Fruit fly (Drosophila melanogaster) whole organism, embryonic: Measurements from ENCODE around the gene Snx27.

Source experiments
- Atf-2 ChIP-seq: fragments of 200-800 bp; sonication (Bioruptor generic); optimal IDR thresholded peaks from 2 replicates; lab custom pipeline; 2016; ENCODE audit warnings: missing biosample characterization, missing genetic modification characterization
- CG10654 ChIP-seq: fragments of 200-800 bp; sonication (Bioruptor generic); optimal IDR thresholded peaks from 2 replicates; lab custom pipeline; 2016; ENCODE audit warnings: missing biosample characterization, missing genetic modification characterization
- CG10979 ChIP-seq: fragments of 200-800 bp; sonication (Bioruptor generic); optimal IDR thresholded peaks from 2 replicates; lab custom pipeline; 2018; ENCODE audit warnings: missing biosample characterization, mild to moderate bottlenecking, missing genetic modification characterization, moderate library complexity
- CG11560 ChIP-seq: fragments of 200-800 bp; sonication (Bioruptor generic); IDR thresholded peaks from 3 replicates; pipeline ENCODE4 v1.3.6; 2022; ENCODE audit warnings: missing biosample characterization, missing genetic modification characterization
- CG12299 ChIP-seq: fragments of 200-800 bp; sonication (Bioruptor generic); optimal IDR thresholded peaks from 2 replicates; lab custom pipeline; 2018; ENCODE audit warnings: missing biosample characterization, mild to moderate bottlenecking, missing genetic modification characterization
- CG12391 ChIP-seq: fragments of 200-800 bp; sonication (Bioruptor generic); optimal IDR thresholded peaks from 3 replicates; lab custom pipeline; 2018; ENCODE audit warnings: missing biosample characterization, mild to moderate bottlenecking, missing genetic modification characterization, moderate library complexity
- CG12942 ChIP-seq: fragments of 200-800 bp; sonication (Bioruptor generic); optimal IDR thresholded peaks from 3 replicates; lab custom pipeline; 2016; ENCODE audit warnings: missing biosample characterization, missing genetic modification characterization
- CG15514 ChIP-seq: fragments of 200-800 bp; sonication (Bioruptor generic); optimal IDR thresholded peaks from 3 replicates; lab custom pipeline; 2017; ENCODE audit warnings: missing biosample characterization, missing genetic modification characterization, mild to moderate bottlenecking, moderate library complexity, missing genetic modification reagents
- CG3065 ChIP-seq: fragments of 200-800 bp; sonication (Bioruptor generic); optimal IDR thresholded peaks from 2 replicates; lab custom pipeline; 2016; ENCODE audit warnings: missing biosample characterization, missing genetic modification characterization
- CG31224 ChIP-seq: fragments of 200-800 bp; sonication (Bioruptor generic); IDR thresholded peaks from 2 replicates; pipeline ENCODE4 v1.3.6; 2022; ENCODE audit warnings: missing biosample characterization, missing genetic modification characterization
- CG43689 ChIP-seq: fragments of 200-800 bp; sonication (Bioruptor generic); IDR thresholded peaks from 2 replicates; pipeline ENCODE4 v1.3.6; 2022; ENCODE audit warnings: missing biosample characterization, missing genetic modification characterization
- CG5953 ChIP-seq: fragments of 200-800 bp; sonication (Bioruptor generic); IDR thresholded peaks from 2 replicates; pipeline ENCODE4 v1.3.6; 2022; ENCODE audit warnings: missing biosample characterization, missing genetic modification characterization
- CG6689 ChIP-seq: fragments of 200-800 bp; sonication (Bioruptor generic); IDR thresholded peaks from 2 replicates; pipeline ENCODE4 v1.3.6; 2022; ENCODE audit warnings: missing biosample characterization, missing genetic modification characterization
- CG6791 ChIP-seq: fragments of 200-800 bp; sonication (Bioruptor generic); IDR thresholded peaks from 3 replicates; pipeline ENCODE4 v1.3.6; 2022; ENCODE audit warnings: missing biosample characterization, missing genetic modification characterization; ENCODE audit not compliant: partially characterized antibody
- CG7271 ChIP-seq: fragments of 200-800 bp; sonication (Bioruptor generic); optimal IDR thresholded peaks from 2 replicates; lab custom pipeline; 2018; ENCODE audit warnings: missing biosample characterization, mild to moderate bottlenecking, missing genetic modification characterization, moderate library complexity
- CG7372 ChIP-seq: fragments of 200-800 bp; sonication (Bioruptor generic); IDR thresholded peaks from 2 replicates; pipeline ENCODE4 v1.3.6; 2022; ENCODE audit warnings: missing biosample characterization, missing genetic modification characterization
- CG7786 ChIP-seq: fragments of 200-800 bp; sonication (Bioruptor generic); optimal IDR thresholded peaks from 2 replicates; lab custom pipeline; 2016; ENCODE audit warnings: missing biosample characterization, missing genetic modification characterization
- CG8359 ChIP-seq: fragments of 200-800 bp; sonication (Bioruptor generic); optimal IDR thresholded peaks from 2 replicates; lab custom pipeline; 2017; ENCODE audit warnings: missing biosample characterization, mild to moderate bottlenecking, missing genetic modification characterization, borderline replicate concordance
- CG9437 ChIP-seq: fragments of 200-800 bp; sonication (Bioruptor generic); optimal IDR thresholded peaks from 2 replicates; lab custom pipeline; 2018; ENCODE audit warnings: missing biosample characterization, mild to moderate bottlenecking, missing genetic modification characterization
- Dll ChIP-seq: fragments of 200-800 bp; sonication (Bioruptor generic); IDR thresholded peaks from 4 replicates; pipeline ENCODE4 v1.3.6; 2022; ENCODE audit warnings: missing biosample characterization, missing genetic modification characterization; ENCODE audit not compliant: partially characterized antibody
- Eip74EF ChIP-seq, 2 experiments: fragments of 200-800 bp in 1 of 2; fragments of >200 bp in 1 of 2; sonication (Bioruptor generic) in 1 of 2; optimal IDR thresholded peaks; 2 replicates each; lab custom pipeline; 2017 to 2019; ENCODE audit warnings: missing biosample characterization in 2 of 2, missing genetic modification characterization in 2 of 2, mild to moderate bottlenecking in 1 of 2, moderate library complexity in 1 of 2
- Ets97D ChIP-seq: fragments of 200-800 bp; sonication (Bioruptor generic); optimal IDR thresholded peaks from 3 replicates; lab custom pipeline; 2016; ENCODE audit warnings: missing biosample characterization, missing genetic modification characterization
- Hey ChIP-seq: fragments of 200-800 bp; sonication (Bioruptor generic); optimal IDR thresholded peaks from 3 replicates; lab custom pipeline; 2018; ENCODE audit warnings: missing biosample characterization, mild to moderate bottlenecking, missing genetic modification characterization
- Hr39 ChIP-seq: fragments of >200 bp; optimal IDR thresholded peaks from 2 replicates; lab custom pipeline; 2017
- MTF-1 ChIP-seq: fragments of 200-800 bp; sonication (Bioruptor generic); optimal IDR thresholded peaks from 2 replicates; lab custom pipeline; 2018; ENCODE audit warnings: missing biosample characterization, mild to moderate bottlenecking, missing genetic modification characterization, borderline replicate concordance
- Mad ChIP-seq: fragments of 200-800 bp; sonication (Bioruptor generic); optimal IDR thresholded peaks from 2 replicates; lab custom pipeline; 2016; ENCODE audit warnings: missing biosample characterization, missing genetic modification characterization
- Meics ChIP-seq: fragments of 200-800 bp; sonication (Bioruptor generic); optimal IDR thresholded peaks from 2 replicates; lab custom pipeline; 2017; ENCODE audit warnings: missing biosample characterization, mild to moderate bottlenecking, missing genetic modification characterization
- NFAT ChIP-seq: fragments of 200-800 bp; sonication (Bioruptor generic); IDR thresholded peaks from 2 replicates; pipeline ENCODE4 v1.3.6; 2022; ENCODE audit warnings: missing biosample characterization, missing genetic modification characterization
- Rx ChIP-seq: fragments of 200-800 bp; sonication (Bioruptor generic); IDR thresholded peaks from 2 replicates; pipeline ENCODE4 v1.3.6; 2022; ENCODE audit warnings: missing biosample characterization, missing genetic modification characterization
- Sry-β ChIP-seq: fragments of 200-800 bp; sonication (Bioruptor generic); optimal IDR thresholded peaks from 2 replicates; lab custom pipeline; 2018; ENCODE audit warnings: missing biosample characterization, mild to moderate bottlenecking, missing genetic modification characterization, moderate library complexity
- Usf ChIP-seq: fragments of 200-800 bp; sonication (Bioruptor generic); optimal IDR thresholded peaks from 2 replicates; lab custom pipeline; 2017; ENCODE audit warnings: missing genotype, missing biosample characterization, missing genetic modification characterization
- ara ChIP-seq: fragments of 200-800 bp; sonication (Bioruptor generic); IDR thresholded peaks from 2 replicates; pipeline ENCODE4 v1.3.6; 2022; ENCODE audit warnings: missing biosample characterization, missing genetic modification characterization
- ase ChIP-seq: fragments of 200-800 bp; sonication (Bioruptor generic); IDR thresholded peaks from 3 replicates; pipeline ENCODE4 v1.3.6; 2022; ENCODE audit warnings: missing biosample characterization, missing genetic modification characterization
- ash1 ChIP-seq: fragments of 200-800 bp; sonication (Bioruptor generic); optimal IDR thresholded peaks from 2 replicates; lab custom pipeline; 2018; ENCODE audit warnings: missing biosample characterization, mild to moderate bottlenecking, missing genetic modification characterization
- bowl ChIP-seq: fragments of 200-800 bp; sonication (Bioruptor generic); IDR thresholded peaks from 2 replicates; pipeline ENCODE4 v1.3.6; 2022; ENCODE audit warnings: missing biosample characterization, missing genetic modification characterization
- caup ChIP-seq: fragments of 200-800 bp; sonication (Bioruptor generic); optimal IDR thresholded peaks from 3 replicates; lab custom pipeline; 2017; ENCODE audit warnings: missing biosample characterization, mild to moderate bottlenecking, missing genetic modification characterization, moderate library complexity; ENCODE audit not compliant: severe bottlenecking
- crc ChIP-seq: fragments of 200-800 bp; sonication (Bioruptor generic); optimal IDR thresholded peaks from 2 replicates; lab custom pipeline; 2016; ENCODE audit warnings: missing biosample characterization, missing genetic modification characterization
- crp ChIP-seq, 2 experiments: fragments of 200-800 bp; sonication (Bioruptor generic); optimal IDR thresholded peaks; 2 replicates in 1 of 2; 3 replicates in 1 of 2; lab custom pipeline; 2017; ENCODE audit warnings: missing biosample characterization in 2 of 2, missing genetic modification characterization in 2 of 2, mild to moderate bottlenecking in 1 of 2, moderate library complexity in 1 of 2
- dati ChIP-seq: fragments of 200-800 bp; sonication (Bioruptor generic); IDR thresholded peaks from 2 replicates; pipeline ENCODE4 v1.3.6; 2022; ENCODE audit warnings: missing biosample characterization, missing genetic modification characterization
- dm ChIP-seq: fragments of 200-800 bp; sonication (Bioruptor generic); optimal IDR thresholded peaks from 3 replicates; lab custom pipeline; 2016; ENCODE audit warnings: missing biosample characterization, missing genetic modification characterization
- esg ChIP-seq: fragments of 200-800 bp; sonication (Bioruptor generic); conservative IDR thresholded peaks from 2 replicates; pipeline ENCODE4 v1.3.6; 2022; ENCODE audit warnings: missing biosample characterization, missing genetic modification characterization
- exex ChIP-seq: fragments of 200-800 bp; sonication (Bioruptor generic); optimal IDR thresholded peaks from 4 replicates; lab custom pipeline; 2018; ENCODE audit warnings: missing biosample characterization, mild to moderate bottlenecking, missing genetic modification characterization, moderate library complexity
- eyg ChIP-seq: fragments of 200-800 bp; sonication (Bioruptor generic); optimal IDR thresholded peaks from 3 replicates; lab custom pipeline; 2016; ENCODE audit warnings: missing biosample characterization, missing genetic modification characterization
- gcm ChIP-seq: fragments of 200-800 bp; sonication (Bioruptor generic); optimal IDR thresholded peaks from 2 replicates; lab custom pipeline; 2019; ENCODE audit warnings: missing biosample characterization, mild to moderate bottlenecking, missing genetic modification characterization, moderate library complexity
- gro ChIP-seq: fragments of 200-800 bp; sonication (Bioruptor generic); optimal IDR thresholded peaks from 2 replicates; lab custom pipeline; 2016; ENCODE audit warnings: missing biosample characterization, missing genetic modification characterization
- kni ChIP-seq: fragments of 200-800 bp; sonication (Bioruptor generic); optimal IDR thresholded peaks from 3 replicates; lab custom pipeline; 2017; ENCODE audit warnings: mild to moderate bottlenecking, missing biosample characterization, missing genetic modification reagents, missing genetic modification characterization
- lilli ChIP-seq: fragments of 200-800 bp; sonication (Bioruptor generic); optimal IDR thresholded peaks from 3 replicates; lab custom pipeline; 2016; ENCODE audit warnings: missing biosample characterization, missing genetic modification characterization
- org-1 ChIP-seq: fragments of 200-800 bp; sonication (Bioruptor generic); optimal IDR thresholded peaks from 2 replicates; lab custom pipeline; 2017; ENCODE audit warnings: missing biosample characterization, missing genetic modification characterization
- pum ChIP-seq: fragments of 200-800 bp; sonication (Bioruptor generic); optimal IDR thresholded peaks from 2 replicates; lab custom pipeline; 2016; ENCODE audit warnings: missing biosample characterization, missing genetic modification characterization
- so ChIP-seq: fragments of 200-800 bp; sonication (Bioruptor generic); IDR thresholded peaks from 3 replicates; pipeline ENCODE4 v1.3.6; 2022; ENCODE audit warnings: missing biosample characterization, missing genetic modification characterization
- twi ChIP-seq: fragments of 200-800 bp; optimal IDR thresholded peaks from 2 replicates; lab custom pipeline; 2019; ENCODE audit warnings: missing biosample characterization, mild to moderate bottlenecking, missing genetic modification characterization, moderate library complexity

Snx27 gene

dm6 chrX:5705899-5706312 lies 31.9 kb downstream of the Snx27 start (continued):
- peak; percentile 84 for TF ChIP-seq org-1 (GFP tag; lab: Kevin White, UChicago)
- peak; percentile 90 for TF ChIP-seq Meics (GFP tag; lab: Kevin White, UChicago)
- TF ChIP-seq CG12391 (tag; lab: Kevin White, UChicago), result peak; percentile 80
- no peak for TF ChIP-seq Sry-β (GFP tag; lab: Kevin White, UChicago)
- peak; percentile 88 for TF ChIP-seq ase
- peak; percentile 78 for TF ChIP-seq CG43689 (GFP tag; lab: Robert Waterston, UW)
- TF ChIP-seq dm (GFP tag; lab: Kevin White, UChicago), result no peak
- TF ChIP-seq MTF-1 (GFP tag; lab: Kevin White, UChicago), result peak; percentile 34
- TF ChIP-seq lilli, result peak; percentile 76
- TF ChIP-seq CG7372 (GFP tag; lab: Robert Waterston, UW), result peak; percentile 95
- peak in 1 of 2 experiments; percentile 25 for TF ChIP-seq crp (GFP tag; optimal IDR thresholded peaks at IDR 0.05; lab: Kevin White, UChicago)
- peak; percentile 87 for TF ChIP-seq caup
- peak; percentile 2 for TF ChIP-seq CG7271 (tag; lab: Kevin White, UChicago)
- TF ChIP-seq dati, result peak; percentile 80
- TF ChIP-seq Eip74EF (GFP tag; optimal IDR thresholded peaks at IDR 0.05; lab: Kevin White, UChicago), result peak in 1 of 2 experiments; percentile 72
- TF ChIP-seq esg (GFP tag; lab: Robert Waterston, UW), result peak; percentile 89
- TF ChIP-seq CG6689 (GFP tag; lab: Robert Waterston, UW), result peak; percentile 93
- TF ChIP-seq ash1 (GFP tag; lab: Kevin White, UChicago), result peak; percentile 5
- no peak for TF ChIP-seq Atf-2 (GFP tag; lab: Kevin White, UChicago)
- peak; percentile 81 for TF ChIP-seq gro
- peak; percentile 46 for TF ChIP-seq CG8359 (GFP tag; lab: Kevin White, UChicago)
- TF ChIP-seq Rx, result peak; percentile 85
- peak; percentile 14 for TF ChIP-seq Hey (tag; lab: Kevin White, UChicago)
- no peak for TF ChIP-seq Hr39
- TF ChIP-seq Ets97D (GFP tag; lab: Kevin White, UChicago), result no peak
- TF ChIP-seq Dll (GFP tag; lab: Robert Waterston, UW), result no peak
- peak; percentile 89 for TF ChIP-seq NFAT (GFP tag; lab: Robert Waterston, UW)
- TF ChIP-seq exex (tag; lab: Kevin White, UChicago), result peak; percentile 50
- TF ChIP-seq CG9437 (GFP tag; lab: Kevin White, UChicago), result peak; percentile 49
- TF ChIP-seq twi, result no peak
- peak; percentile 54 for TF ChIP-seq CG12942
- peak; percentile 92 for TF ChIP-seq so (GFP tag; lab: Robert Waterston, UW)
- TF ChIP-seq Mad (GFP tag; lab: Kevin White, UChicago), result peak; percentile 52
- peak; percentile 85 for TF ChIP-seq CG15514 (GFP tag; lab: Kevin White, UChicago)
- TF ChIP-seq Usf (GFP tag; lab: Kevin White, UChicago), result no peak
- TF ChIP-seq ara (GFP tag; lab: Robert Waterston, UW), result peak; percentile 85
- TF ChIP-seq CG10979, result peak; percentile 67
- peak; percentile 87 for TF ChIP-seq CG31224
- TF ChIP-seq CG12299 (tag; lab: Kevin White, UChicago), result peak; percentile 48
- peak; percentile 62 for TF ChIP-seq pum (GFP tag; lab: Kevin White, UChicago)
- peak; percentile 23 for TF ChIP-seq eyg
- TF ChIP-seq CG11560 (tag; lab: Robert Waterston, UW), result peak; percentile 79; the same call in 2 of the 3 replicates
- no peak for TF ChIP-seq CG3065 (GFP tag; lab: Kevin White, UChicago)
- peak; percentile 37 for TF ChIP-seq crc (GFP tag; lab: Kevin White, UChicago)
- TF ChIP-seq CG6791 (GFP tag; lab: Robert Waterston, UW), result no peak
- peak; percentile 62 for TF ChIP-seq CG5953 (GFP tag; lab: Robert Waterston, UW)
- peak; percentile 41 for TF ChIP-seq CG7786 (GFP tag; lab: Kevin White, UChicago)
- TF ChIP-seq kni (GFP tag; lab: Kevin White, UChicago), result no peak
- TF ChIP-seq gcm, result peak; percentile 64
- peak; percentile 71 for TF ChIP-seq CG10654 (GFP tag; lab: Kevin White, UChicago)
- peak; percentile 39; the same call in 1 of the 2 replicates for TF ChIP-seq bowl (GFP tag; lab: Robert Waterston, UW)
